Worm (Caenorhabditis elegans): ENCODE data around the gene F59B10.3.

F59B10.3 gene

DNA sequence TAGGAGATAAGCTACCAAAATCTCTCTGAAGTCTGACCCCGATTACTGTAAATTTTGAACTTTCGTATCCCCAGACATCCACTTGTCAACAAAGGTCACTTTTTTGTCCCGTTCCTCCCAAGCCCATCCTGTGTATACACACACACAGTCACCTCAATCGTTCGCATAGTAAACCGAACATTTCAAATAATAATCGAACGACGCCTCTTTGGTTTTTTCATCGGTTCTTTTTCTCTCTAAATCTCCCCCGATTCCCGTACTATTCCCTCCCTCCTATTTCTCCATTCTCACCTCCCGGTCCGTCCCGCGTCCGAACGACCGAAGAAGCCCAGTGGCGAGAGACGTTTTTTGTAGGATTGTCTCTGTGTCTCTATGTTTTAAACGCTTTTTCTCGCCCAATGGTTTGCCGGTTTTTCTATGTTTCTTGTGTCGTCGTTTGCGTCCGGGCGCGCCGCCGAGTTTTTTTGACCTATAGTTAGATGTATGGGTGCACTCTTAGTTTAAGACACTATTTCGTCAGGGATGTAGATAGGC lies 18.9 kb downstream of the F59B10.3 start:
- no peak for TF ChIP-seq blmp-1 (tag; optimal IDR thresholded peaks at IDR 0.05)
- TF ChIP-seq tbx-8 (GFP tag; optimal IDR thresholded peaks at IDR 0.05): no peak
- no peak for TF ChIP-seq ham-2 (GFP tag; optimal IDR thresholded peaks at IDR 0.05)
- no peak for TF ChIP-seq ceh-39 (tag; optimal IDR thresholded peaks at IDR 0.05)
- TF ChIP-seq ces-1 (GFP tag; optimal IDR thresholded peaks at IDR 0.05): no peak
- no peak for TF ChIP-seq unc-39 (tag; optimal IDR thresholded peaks at IDR 0.05)

DNA sequence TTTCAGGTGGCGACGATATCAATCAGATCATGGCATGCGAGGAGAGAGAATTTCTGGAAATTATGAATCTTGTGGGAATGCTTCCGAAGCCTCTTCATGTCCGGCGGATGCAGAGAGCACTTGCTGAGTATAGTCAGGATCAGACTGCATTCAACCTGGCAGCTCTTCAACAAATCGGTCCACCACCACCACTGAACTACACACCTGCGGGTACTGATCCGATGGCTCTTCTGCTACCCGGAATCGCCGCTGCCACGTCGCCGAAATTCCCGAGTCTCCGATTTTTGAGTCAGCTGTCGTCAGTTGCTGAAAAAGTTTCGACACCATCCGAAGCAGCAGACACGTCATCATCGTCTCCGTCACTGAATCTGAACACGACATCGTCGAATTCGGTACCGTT lies 20.6 kb downstream of the F59B10.3 start:
- TF ChIP-seq mab-5 (tag; optimal IDR thresholded peaks at IDR 0.05) (no peak), flh-1 (GFP tag; optimal IDR thresholded peaks at IDR 0.05) (no peak), sptf-1 (tag; optimal IDR thresholded peaks at IDR 0.05) (no peak)

DNA sequence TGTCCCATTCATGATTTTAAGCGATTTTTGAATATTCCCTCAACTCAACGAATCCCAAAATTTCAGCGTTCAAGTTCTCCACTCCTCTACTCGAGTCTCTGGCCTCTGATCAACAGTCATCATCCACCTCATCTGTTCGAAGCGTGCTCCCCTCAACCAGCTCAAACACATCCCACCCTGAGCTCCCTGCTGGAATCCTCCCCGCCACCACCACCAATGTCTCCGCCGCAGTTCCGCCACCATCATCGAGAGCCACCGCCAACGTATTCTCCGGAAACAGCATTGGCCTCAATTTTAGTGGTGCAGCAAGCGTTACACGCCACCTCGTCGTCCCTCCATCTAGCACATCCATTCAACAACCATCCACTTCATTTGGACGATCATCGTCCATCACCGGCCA lies 21.3 kb downstream of the F59B10.3 start:
- TF ChIP-seq ceh-83 (GFP tag; optimal IDR thresholded peaks at IDR 0.05) (no peak), lin-13 (tag; optimal IDR thresholded peaks at IDR 0.05) (no peak), lsy-2 (tag; optimal IDR thresholded peaks at IDR 0.05) (no peak), mls-2 (tag; optimal IDR thresholded peaks at IDR 0.05) (no peak), snpc-4 (tag; optimal IDR thresholded peaks at IDR 0.05) (no peak), nhr-76 (tag; optimal IDR thresholded peaks at IDR 0.05) (no peak), tbx-8 (GFP tag; optimal IDR thresholded peaks at IDR 0.05) (no peak), lin-32 (GFP tag; optimal IDR thresholded peaks at IDR 0.05) (no peak), pha-4 (tag; optimal IDR thresholded peaks at IDR 0.05) (no peak), mep-1 (tag; optimal IDR thresholded peaks at IDR 0.05) (no peak), elt-3 (tag; optimal IDR thresholded peaks at IDR 0.05) (no peak), M03D4.4 (tag; optimal IDR thresholded peaks at IDR 0.05) (no peak), nhr-12 (tag; optimal IDR thresholded peaks at IDR 0.05) (no peak), drap-1 (GFP tag; optimal IDR thresholded peaks at IDR 0.05) (no peak), elt-1 (tag; optimal IDR thresholded peaks at IDR 0.05; ENCODE audit: borderline replicate concordance, insufficient read depth) (no peak), nhr-28 (tag; optimal IDR thresholded peaks at IDR 0.05) (no peak), sptf-1 (tag; optimal IDR thresholded peaks at IDR 0.05) (no peak), unc-62 (GFP tag; optimal IDR thresholded peaks at IDR 0.05) (no peak), ceh-39 (tag; optimal IDR thresholded peaks at IDR 0.05) (no peak), ceh-43 (GFP tag; optimal IDR thresholded peaks at IDR 0.05) (no peak)

DNA sequence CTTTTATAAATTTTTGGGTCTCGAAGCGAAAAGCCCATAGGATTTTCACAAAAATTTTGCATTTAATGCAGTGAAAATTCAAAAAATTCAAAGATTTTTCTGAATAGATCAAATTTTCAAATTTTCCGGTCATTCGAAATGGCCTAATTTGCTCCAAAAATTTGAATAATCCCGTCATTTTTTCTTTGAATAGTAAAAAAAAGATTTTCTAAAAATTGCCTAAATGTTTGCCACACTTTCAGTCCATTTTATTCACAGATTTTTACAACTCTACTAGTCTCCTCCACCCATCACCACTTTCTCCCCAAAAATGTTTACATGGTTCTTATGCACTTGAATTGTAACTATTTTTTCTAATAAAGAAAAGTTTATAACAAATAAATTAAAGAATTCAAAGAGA lies 23.6 kb downstream of the F59B10.3 start:
- TF ChIP-seq unc-120 (tag; optimal IDR thresholded peaks at IDR 0.05; ENCODE audit: poor library complexity, severe bottlenecking) (no peak), zip-8 (tag; optimal IDR thresholded peaks at IDR 0.05) (no peak), ceh-43 (GFP tag; optimal IDR thresholded peaks at IDR 0.05) (no peak), ceh-83 (GFP tag; optimal IDR thresholded peaks at IDR 0.05) (no peak), lsy-2 (tag; optimal IDR thresholded peaks at IDR 0.05) (no peak), cnd-1 (tag; optimal IDR thresholded peaks at IDR 0.05) (no peak), mep-1 (tag; optimal IDR thresholded peaks at IDR 0.05) (no peak), nhr-12 (tag; optimal IDR thresholded peaks at IDR 0.05) (no peak), sem-2 (GFP tag; optimal IDR thresholded peaks at IDR 0.05) (no peak), nhr-76 (tag; optimal IDR thresholded peaks at IDR 0.05) (no peak), ces-1 (GFP tag; optimal IDR thresholded peaks at IDR 0.05) (no peak), lin-13 (tag; optimal IDR thresholded peaks at IDR 0.05) (no peak), tbx-8 (GFP tag; optimal IDR thresholded peaks at IDR 0.05) (no peak), ceh-39 (tag; optimal IDR thresholded peaks at IDR 0.05) (no peak), ham-2 (GFP tag; optimal IDR thresholded peaks at IDR 0.05) (no peak), lin-32 (GFP tag; optimal IDR thresholded peaks at IDR 0.05) (no peak), pha-4 (tag; optimal IDR thresholded peaks at IDR 0.05) (no peak), elt-1 (tag; optimal IDR thresholded peaks at IDR 0.05; ENCODE audit: borderline replicate concordance, insufficient read depth) (no peak), flh-1 (GFP tag; optimal IDR thresholded peaks at IDR 0.05) (no peak)

DNA sequence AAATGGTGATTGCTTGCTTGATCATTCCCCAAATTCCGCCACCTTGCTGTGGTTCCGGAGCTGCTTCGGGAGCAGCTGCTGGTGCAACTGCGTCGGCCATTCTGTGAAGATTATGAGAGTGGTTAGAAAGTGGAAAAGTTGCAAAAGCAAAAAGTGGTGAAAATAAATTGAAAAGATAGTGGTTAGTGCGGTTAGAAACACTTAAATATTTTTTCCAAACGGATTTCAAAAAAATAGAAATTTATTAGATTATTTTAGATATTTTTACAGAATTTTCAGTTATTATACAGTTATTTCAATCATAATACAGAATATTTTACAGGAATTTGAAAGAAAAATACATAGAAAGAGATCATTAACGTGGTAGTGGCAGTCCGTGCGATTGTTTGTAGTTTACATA lies 27.2 kb downstream of the F59B10.3 start, which contains the start of gene R166.2:
Gene R166.2, minus strand, starts transcription at position 101 of the 400 bp plus-strand sequence.
- TF ChIP-seq ces-1 (GFP tag; optimal IDR thresholded peaks at IDR 0.05): no peak
- no peak for TF ChIP-seq elt-1 (tag; optimal IDR thresholded peaks at IDR 0.05; ENCODE audit: borderline replicate concordance, insufficient read depth)
- no peak for TF ChIP-seq lin-32 (GFP tag; optimal IDR thresholded peaks at IDR 0.05)
